Worm (Caenorhabditis elegans) whole organism, mixed stage, embryonic: ENCODE data around the gene lgc-49.

Experiments
- blmp-1 ChIP-seq: fragments of 150-350 bp; optimal IDR thresholded peaks from 2 replicates; lab custom pipeline; 2014; ENCODE audit warnings: missing biosample characterization, missing genetic modification characterization
- ceh-39 ChIP-seq: fragments of 150-350 bp; optimal IDR thresholded peaks from 2 replicates; lab custom pipeline; 2014; ENCODE audit warnings: missing biosample characterization, missing genetic modification characterization
- ceh-43 ChIP-seq: fragments of 200-800 bp; sonication (Bioruptor generic); optimal IDR thresholded peaks from 2 replicates; lab custom pipeline; 2018; ENCODE audit warnings: mild to moderate bottlenecking, missing genetic modification characterization, moderate library complexity, missing compliant biosample characterization
- ces-1 ChIP-seq: fragments of 150-350 bp; optimal IDR thresholded peaks from 2 replicates; lab custom pipeline; 2014; ENCODE audit warnings: missing biosample characterization, missing genetic modification reagents, missing genetic modification characterization
- ham-2 ChIP-seq: fragments of 200-800 bp; sonication (Bioruptor generic); optimal IDR thresholded peaks from 2 replicates; lab custom pipeline; 2018; ENCODE audit warnings: mild to moderate bottlenecking, missing genetic modification characterization, missing compliant biosample characterization
- hlh-1 ChIP-seq: fragments of 150-350 bp; optimal IDR thresholded peaks from 2 replicates; lab custom pipeline; 2014; ENCODE audit warnings: missing biosample characterization, missing genetic modification reagents, missing genetic modification characterization
- mep-1 ChIP-seq: fragments of 150-350 bp; optimal IDR thresholded peaks from 2 replicates; lab custom pipeline; 2017; ENCODE audit warnings: missing biosample characterization, missing genetic modification reagents, missing genetic modification characterization, inconsistent platforms
- mls-2 ChIP-seq: sonication (generic microtip); optimal IDR thresholded peaks from 2 replicates; lab custom pipeline; 2016; ENCODE audit warnings: mild to moderate bottlenecking, missing genetic modification characterization, moderate library complexity, missing compliant biosample characterization
- nhr-12 ChIP-seq: fragments of 150-350 bp; optimal IDR thresholded peaks from 2 replicates; lab custom pipeline; 2014; ENCODE audit warnings: missing biosample characterization, missing genetic modification characterization
- nhr-2 ChIP-seq: fragments of 150-350 bp; optimal IDR thresholded peaks from 2 replicates; lab custom pipeline; 2014; ENCODE audit warnings: missing biosample characterization, missing genetic modification characterization
- nhr-28 ChIP-seq: fragments of 150-350 bp; optimal IDR thresholded peaks from 2 replicates; lab custom pipeline; 2014; ENCODE audit warnings: missing biosample characterization, missing genetic modification characterization
- nhr-76 ChIP-seq: sonication (generic microtip); optimal IDR thresholded peaks from 2 replicates; lab custom pipeline; 2017; ENCODE audit warnings: missing biosample characterization, missing genetic modification characterization
- pha-4 ChIP-seq: fragments of 150-350 bp; optimal IDR thresholded peaks from 2 replicates; lab custom pipeline; 2018; ENCODE audit warnings: missing biosample characterization, missing genetic modification reagents, missing genetic modification characterization
- snpc-4 ChIP-seq: fragments of 150-350 bp; optimal IDR thresholded peaks from 2 replicates; lab custom pipeline; 2014; ENCODE audit warnings: missing biosample characterization, missing genetic modification characterization
- sptf-1 ChIP-seq: sonication (generic microtip); optimal IDR thresholded peaks from 2 replicates; lab custom pipeline; 2017; ENCODE audit warnings: mild to moderate bottlenecking, missing genetic modification characterization, moderate library complexity, missing compliant biosample characterization
- tbx-8 ChIP-seq: fragments of 200-800 bp; sonication (Bioruptor generic); optimal IDR thresholded peaks from 2 replicates; lab custom pipeline; 2018; ENCODE audit warnings: mild to moderate bottlenecking, missing genetic modification characterization, moderate library complexity, missing compliant biosample characterization
- ztf-11 ChIP-seq: fragments of 150-350 bp; optimal IDR thresholded peaks from 2 replicates; lab custom pipeline; 2014; ENCODE audit warnings: missing biosample characterization, missing genetic modification characterization

lgc-49 gene

DNA sequence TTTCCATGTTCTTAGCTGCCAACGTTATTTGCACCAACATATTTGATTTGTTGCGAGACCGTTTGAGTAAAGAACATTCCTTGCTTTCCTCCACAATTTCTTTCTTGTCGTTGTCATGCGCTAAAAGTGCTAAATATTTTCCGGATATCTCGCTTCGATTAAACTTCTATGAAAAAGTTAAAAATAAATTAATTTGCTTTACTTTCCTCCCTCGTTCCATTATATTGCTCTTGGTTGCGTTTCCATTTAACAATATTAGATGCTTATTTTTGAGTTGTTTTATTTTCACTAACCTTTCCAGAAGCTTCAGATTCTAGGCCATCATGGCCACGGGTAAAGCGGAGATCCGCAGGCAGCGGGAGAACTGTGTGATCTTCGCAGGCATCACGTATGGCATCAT is 50.5 kb downstream of the lgc-49 start, which contains the start of gene pgap-1:
Gene pgap-1 (plus strand): TSS at position 301 of the 400 bp plus-strand sequence.
- TF ChIP-seq ceh-43, result no peak
- no peak for TF ChIP-seq mls-2 (tag; lab: Kevin White, UChicago)
- no peak for TF ChIP-seq blmp-1 (tag; lab: Kevin White, UChicago)
- no peak for TF ChIP-seq nhr-28 (tag; lab: Kevin White, UChicago)
- no peak for TF ChIP-seq mep-1 (tag; lab: Kevin White, UChicago)
- TF ChIP-seq ztf-11 (tag; lab: Kevin White, UChicago), result no peak
- TF ChIP-seq sptf-1 (tag; lab: Kevin White, UChicago), result no peak
- no peak for TF ChIP-seq pha-4
- no peak for TF ChIP-seq nhr-12 (tag; lab: Kevin White, UChicago)
- TF ChIP-seq ceh-39, result no peak
- no peak for TF ChIP-seq tbx-8 (GFP tag; lab: Kevin White, UChicago)
- no peak for TF ChIP-seq ham-2
- TF ChIP-seq nhr-76, result no peak
- no peak for TF ChIP-seq ces-1 (GFP tag; lab: Kevin White, UChicago)
- no peak for TF ChIP-seq hlh-1 (tag; lab: Kevin White, UChicago)
- TF ChIP-seq nhr-2, result no peak
- no peak for TF ChIP-seq snpc-4
